Worm (Caenorhabditis elegans) whole organism, late embryonic: ENCODE measurements around the gene C02H6.3.

Experiments
- K02D7.2 ChIP-seq: sonication (generic microtip); optimal IDR thresholded peaks from 2 replicates; lab custom pipeline; 2017; ENCODE audit warnings: mild to moderate bottlenecking, missing genetic modification characterization, missing compliant biosample characterization
- K09A11.1 ChIP-seq: sonication (generic microtip); optimal IDR thresholded peaks from 2 replicates; lab custom pipeline; 2017; ENCODE audit warnings: antibody characterized with exemption, mild to moderate bottlenecking, missing genetic modification characterization, missing compliant biosample characterization; ENCODE audit not compliant: insufficient read depth
- ahr-1 ChIP-seq: sonication (generic microtip); optimal IDR thresholded peaks from 2 replicates; lab custom pipeline; 2016; ENCODE audit warnings: missing genetic modification characterization, missing compliant biosample characterization
- ama-1 ChIP-seq: fragments of 150-350 bp; optimal IDR thresholded peaks from 2 replicates; lab custom pipeline; 2014
- ceh-14 ChIP-seq: sonication (generic microtip); optimal IDR thresholded peaks from 2 replicates; lab custom pipeline; 2016; ENCODE audit warnings: missing genotype, missing genetic modification characterization, missing compliant biosample characterization
- ceh-18 ChIP-seq: sonication (generic microtip); optimal IDR thresholded peaks from 2 replicates; lab custom pipeline; 2016; ENCODE audit warnings: missing genetic modification characterization, missing compliant biosample characterization
- ceh-2 ChIP-seq: sonication (generic microtip); optimal IDR thresholded peaks from 2 replicates; lab custom pipeline; 2016; ENCODE audit warnings: missing genotype, missing genetic modification characterization, missing compliant biosample characterization
- ceh-31 ChIP-seq: sonication (generic microtip); optimal IDR thresholded peaks from 2 replicates; lab custom pipeline; 2016; ENCODE audit warnings: missing genetic modification characterization, missing compliant biosample characterization
- ceh-34 ChIP-seq: sonication (generic microtip); optimal IDR thresholded peaks from 2 replicates; lab custom pipeline; 2016; ENCODE audit warnings: mild to moderate bottlenecking, missing genetic modification characterization, missing compliant biosample characterization
- ceh-45 ChIP-seq: fragments of 200-800 bp; sonication (Bioruptor generic); IDR thresholded peaks from 2 replicates; pipeline ENCODE4 v1.3.6; 2022; ENCODE audit warnings: missing genetic modification reagents, missing genetic modification characterization, missing compliant biosample characterization
- ceh-6 ChIP-seq: fragments of 200-800 bp; sonication (Bioruptor generic); optimal IDR thresholded peaks from 2 replicates; lab custom pipeline; 2018; ENCODE audit warnings: mild to moderate bottlenecking, missing genetic modification characterization, missing compliant biosample characterization
- che-1 ChIP-seq: sonication (generic microtip); optimal IDR thresholded peaks from 2 replicates; lab custom pipeline; 2016; ENCODE audit warnings: mild to moderate bottlenecking, missing genetic modification characterization, missing compliant biosample characterization
- dve-1 ChIP-seq: sonication (generic microtip); optimal IDR thresholded peaks from 2 replicates; lab custom pipeline; 2017; ENCODE audit warnings: antibody characterized with exemption, mild to moderate bottlenecking, missing genetic modification characterization, missing compliant biosample characterization
- ets-4 ChIP-seq: sonication (generic microtip); optimal IDR thresholded peaks from 2 replicates; lab custom pipeline; 2016; ENCODE audit warnings: missing genetic modification characterization, missing compliant biosample characterization
- eyg-1 ChIP-seq: sonication (generic microtip); optimal IDR thresholded peaks from 2 replicates; lab custom pipeline; 2016; ENCODE audit warnings: missing genotype, missing genetic modification characterization, missing compliant biosample characterization
- fkh-10 ChIP-seq: fragments of 150-350 bp; optimal IDR thresholded peaks from 2 replicates; lab custom pipeline; 2014; ENCODE audit warnings: missing biosample characterization, missing genetic modification reagents, missing genetic modification characterization
- fkh-6 ChIP-seq: sonication (generic microtip); optimal IDR thresholded peaks from 2 replicates; lab custom pipeline; 2016; ENCODE audit warnings: missing genetic modification characterization, missing compliant biosample characterization
- gmeb-2 ChIP-seq: sonication (generic microtip); optimal IDR thresholded peaks from 2 replicates; lab custom pipeline; 2016; ENCODE audit warnings: missing genetic modification characterization, inconsistent platforms, missing compliant biosample characterization
- hlh-13 ChIP-seq: fragments of 200-800 bp; sonication (Bioruptor generic); optimal IDR thresholded peaks from 2 replicates; lab custom pipeline; 2018; ENCODE audit warnings: mild to moderate bottlenecking, missing genetic modification characterization, missing compliant biosample characterization
- hlh-8 ChIP-seq: sonication (generic microtip); optimal IDR thresholded peaks from 2 replicates; lab custom pipeline; 2016; ENCODE audit warnings: missing genotype, missing genetic modification characterization, missing compliant biosample characterization
- mec-3 ChIP-seq: sonication (generic microtip); optimal IDR thresholded peaks from 2 replicates; lab custom pipeline; 2016; ENCODE audit warnings: borderline replicate concordance, missing genetic modification characterization, missing compliant biosample characterization
- nhr-232 ChIP-seq: sonication (generic microtip); optimal IDR thresholded peaks from 2 replicates; lab custom pipeline; 2016; ENCODE audit warnings: missing genetic modification characterization, missing compliant biosample characterization
- npax-4 ChIP-seq: sonication (generic microtip); optimal IDR thresholded peaks from 2 replicates; lab custom pipeline; 2016; ENCODE audit warnings: missing genetic modification characterization, missing compliant biosample characterization
- odd-2 ChIP-seq: sonication (generic microtip); optimal IDR thresholded peaks from 2 replicates; lab custom pipeline; 2017; ENCODE audit warnings: antibody characterized with exemption, mild to moderate bottlenecking, missing genetic modification characterization, missing compliant biosample characterization
- pat-9 ChIP-seq: fragments of 200-800 bp; sonication (Bioruptor generic); optimal IDR thresholded peaks from 2 replicates; lab custom pipeline; 2018; ENCODE audit warnings: mild to moderate bottlenecking, missing genetic modification characterization, moderate library complexity, missing compliant biosample characterization
- pax-1 ChIP-seq: fragments of 150-350 bp; optimal IDR thresholded peaks from 2 replicates; lab custom pipeline; 2014; ENCODE audit warnings: missing biosample characterization, missing genetic modification characterization
- sdc-2 ChIP-seq: sonication (generic microtip); optimal IDR thresholded peaks from 2 replicates; lab custom pipeline; 2016; ENCODE audit warnings: missing genotype, missing genetic modification characterization, missing compliant biosample characterization
- sox-2 ChIP-seq: fragments of 200-800 bp; sonication (Bioruptor generic); IDR thresholded peaks from 2 replicates; pipeline ENCODE4 v1.3.6; 2022; ENCODE audit warnings: missing genetic modification reagents, missing genetic modification characterization, missing compliant biosample characterization
- syd-9 ChIP-seq: sonication (generic microtip); optimal IDR thresholded peaks from 2 replicates; lab custom pipeline; 2016; ENCODE audit warnings: mild to moderate bottlenecking, missing genetic modification characterization, moderate library complexity, missing compliant biosample characterization
- tbx-2 ChIP-seq: sonication (generic microtip); optimal IDR thresholded peaks from 2 replicates; lab custom pipeline; 2016; ENCODE audit warnings: missing genetic modification characterization, missing compliant biosample characterization
- tbx-7 ChIP-seq: sonication (generic microtip); optimal IDR thresholded peaks from 2 replicates; lab custom pipeline; 2016; ENCODE audit warnings: missing genotype, missing genetic modification characterization, missing compliant biosample characterization
- zip-5 ChIP-seq: sonication (generic microtip); optimal IDR thresholded peaks from 2 replicates; lab custom pipeline; 2016; ENCODE audit warnings: missing genetic modification characterization, missing compliant biosample characterization
- ztf-16 ChIP-seq: sonication (generic microtip); optimal IDR thresholded peaks from 2 replicates; lab custom pipeline; 2017; ENCODE audit warnings: missing genetic modification characterization, missing compliant biosample characterization

Gene C02H6.3

ce11 chrV:7416569-7416968, 28.9 kb upstream of the C02H6.3 start:
- TF ChIP-seq dve-1 (tag; lab: Kevin White, UChicago) (no peak), hlh-8 (tag; lab: Kevin White, UChicago) (no peak), ceh-14 (no peak), ceh-45 (no peak), gmeb-2 (tag; lab: Kevin White, UChicago) (no peak), pat-9 (tag; lab: Kevin White, UChicago) (no peak)

ce11 chrV:7415780-7416428, 28.2 kb upstream of the C02H6.3 start, which contains the start of gene F18E3.13:
TSS of gene F18E3.13 (plus strand) at chrV:7416164.
- TF ChIP-seq nhr-232 (no peak), npax-4 (tag; lab: Kevin White, UChicago) (no peak), hlh-8 (tag; lab: Kevin White, UChicago) (no peak), che-1 (tag; lab: Kevin White, UChicago) (no peak), sox-2 (GFP tag; lab: Robert Waterston, UW) (no peak), ama-1 (lab: Kevin White, UChicago) (no peak), zip-5 (tag; lab: Kevin White, UChicago) (no peak), hlh-13 (GFP tag; lab: Kevin White, UChicago) (no peak), fkh-6 (tag; lab: Kevin White, UChicago) (no peak), eyg-1 (tag; lab: Kevin White, UChicago) (no peak), sdc-2 (no peak), K09A11.1 (no peak), syd-9 (tag; lab: Kevin White, UChicago) (no peak), ahr-1 (tag; lab: Kevin White, UChicago) (no peak)

ce11 chrV:7414909-7415308, 27.3 kb upstream of the C02H6.3 start, which contains the start of gene F18E3.12:
TSS of gene F18E3.12 (plus strand) at chrV:7414985.
- no peak for TF ChIP-seq ceh-6 (GFP tag; lab: Kevin White, UChicago)
- TF ChIP-seq tbx-7 (tag; lab: Kevin White, UChicago): no peak
- no peak for TF ChIP-seq ceh-34 (tag; lab: Kevin White, UChicago)
- no peak for TF ChIP-seq ceh-18
- no peak for TF ChIP-seq odd-2
- TF ChIP-seq fkh-10 (GFP tag; lab: Kevin White, UChicago): no peak
- TF ChIP-seq mec-3 (tag; lab: Kevin White, UChicago): no peak
- no peak for TF ChIP-seq K02D7.2 (tag; lab: Kevin White, UChicago)
- no peak for TF ChIP-seq K09A11.1
- no peak for TF ChIP-seq tbx-2
- TF ChIP-seq, all 69 proteins: peak for 0

- no peak for TF ChIP-seq gmeb-2 (tag; lab: Kevin White, UChicago)
- no peak for TF ChIP-seq ceh-2 (tag; lab: Kevin White, UChicago)
- no peak for TF ChIP-seq K02D7.2 (tag; lab: Kevin White, UChicago)
Observed at ce11 chrV:7413107-7413774, 25.6 kb upstream of the C02H6.3 start, which contains the start of gene F18E3.11. TSS of gene F18E3.11 (plus strand) at chrV:7413482.

ce11 chrV:7411695-7412094, 24.0 kb upstream of the C02H6.3 start, which contains the start of gene str-41:
TSS of gene str-41 (plus strand) at chrV:7411995.
- TF ChIP-seq ceh-31 (tag; lab: Kevin White, UChicago) (no peak), ets-4 (tag; lab: Kevin White, UChicago) (no peak), pax-1 (tag; lab: Kevin White, UChicago) (no peak), ceh-2 (tag; lab: Kevin White, UChicago) (no peak), ztf-16 (tag; lab: Kevin White, UChicago) (no peak)
- TF ChIP-seq, all 69 proteins: peak for 0
